Fruit fly (Drosophila melanogaster) whole organism, embryonic: ENCODE measurements around the gene Sgsh.

Source experiments
- CG10543 ChIP-seq: fragments of 200-800 bp; sonication (Bioruptor generic); optimal IDR thresholded peaks from 3 replicates; lab custom pipeline; 2017; ENCODE audit warnings: missing biosample characterization, mild to moderate bottlenecking, missing genetic modification characterization, moderate library complexity
- CG12391 ChIP-seq: fragments of 200-800 bp; sonication (Bioruptor generic); optimal IDR thresholded peaks from 3 replicates; lab custom pipeline; 2018; ENCODE audit warnings: missing biosample characterization, mild to moderate bottlenecking, missing genetic modification characterization, moderate library complexity
- CG13296 ChIP-seq: fragments of 200-800 bp; sonication (Bioruptor generic); optimal IDR thresholded peaks from 3 replicates; lab custom pipeline; 2018; ENCODE audit warnings: missing biosample characterization, mild to moderate bottlenecking, missing genetic modification characterization
- CG13624 ChIP-seq: fragments of 200-800 bp; sonication (Bioruptor generic); optimal IDR thresholded peaks from 2 replicates; lab custom pipeline; 2016; ENCODE audit warnings: missing biosample characterization, missing genetic modification characterization
- CG14441 ChIP-seq: fragments of 200-800 bp; sonication (Bioruptor generic); IDR thresholded peaks from 2 replicates; pipeline ENCODE4 v1.3.6; 2022; ENCODE audit warnings: missing biosample characterization, missing genetic modification characterization
- CG14667 ChIP-seq: fragments of 200-800 bp; sonication (Bioruptor generic); IDR thresholded peaks from 2 replicates; pipeline ENCODE4 v1.3.6; 2022; ENCODE audit warnings: missing biosample characterization, missing genetic modification characterization
- CG15514 ChIP-seq: fragments of 200-800 bp; sonication (Bioruptor generic); optimal IDR thresholded peaks from 3 replicates; lab custom pipeline; 2017; ENCODE audit warnings: missing biosample characterization, missing genetic modification characterization, mild to moderate bottlenecking, moderate library complexity, missing genetic modification reagents
- CG17361 ChIP-seq: fragments of 200-800 bp; sonication (Bioruptor generic); IDR thresholded peaks from 3 replicates; pipeline ENCODE4 v1.3.6; 2022; ENCODE audit warnings: missing biosample characterization, missing genetic modification characterization
- CG17568 ChIP-seq: fragments of 200-800 bp; sonication (Bioruptor generic); optimal IDR thresholded peaks from 2 replicates; lab custom pipeline; 2018; ENCODE audit warnings: missing biosample characterization, mild to moderate bottlenecking, missing genetic modification characterization, moderate library complexity
- CG18619 ChIP-seq: fragments of 200-800 bp; sonication (Bioruptor generic); optimal IDR thresholded peaks from 3 replicates; lab custom pipeline; 2017; ENCODE audit warnings: missing biosample characterization, mild to moderate bottlenecking, missing genetic modification characterization
- CG2116 ChIP-seq: fragments of 200-800 bp; sonication (Bioruptor generic); optimal IDR thresholded peaks from 3 replicates; lab custom pipeline; 2018; ENCODE audit warnings: missing biosample characterization, mild to moderate bottlenecking, missing genetic modification characterization
- CG3163 ChIP-seq: fragments of 200-800 bp; sonication (Bioruptor generic); optimal IDR thresholded peaks from 3 replicates; lab custom pipeline; 2016; ENCODE audit warnings: missing biosample characterization, missing genetic modification characterization
- CG6813 ChIP-seq: fragments of 200-800 bp; sonication (Bioruptor generic); optimal IDR thresholded peaks from 2 replicates; lab custom pipeline; 2017; ENCODE audit warnings: missing biosample characterization, missing genetic modification characterization, mild to moderate bottlenecking, moderate library complexity, missing genetic modification reagents
- CG7271 ChIP-seq: fragments of 200-800 bp; sonication (Bioruptor generic); optimal IDR thresholded peaks from 2 replicates; lab custom pipeline; 2018; ENCODE audit warnings: missing biosample characterization, mild to moderate bottlenecking, missing genetic modification characterization, moderate library complexity
- CG7556 ChIP-seq: fragments of 200-800 bp; sonication (Bioruptor generic); optimal IDR thresholded peaks from 2 replicates; lab custom pipeline; 2017; ENCODE audit warnings: missing biosample characterization, mild to moderate bottlenecking, missing genetic modification characterization
- CG8089 ChIP-seq: fragments of 200-800 bp; sonication (Bioruptor generic); optimal IDR thresholded peaks from 3 replicates; lab custom pipeline; 2016; ENCODE audit warnings: missing biosample characterization, missing genetic modification characterization
- CG9876 ChIP-seq: fragments of 200-800 bp; sonication (Bioruptor generic); optimal IDR thresholded peaks from 2 replicates; lab custom pipeline; 2016; ENCODE audit warnings: missing biosample characterization, missing genetic modification characterization
- Dbx ChIP-seq: fragments of 200-800 bp; sonication (Bioruptor generic); IDR thresholded peaks from 3 replicates; pipeline ENCODE4 v1.3.6; 2022; ENCODE audit warnings: missing biosample characterization, missing genetic modification characterization
- HHEX ChIP-seq: fragments of 200-800 bp; sonication (Bioruptor generic); optimal IDR thresholded peaks from 3 replicates; lab custom pipeline; 2017; ENCODE audit warnings: missing biosample characterization, mild to moderate bottlenecking, missing genetic modification characterization, missing genetic modification reagents
- HmgZ ChIP-seq: fragments of 200-800 bp; sonication (Bioruptor generic); optimal IDR thresholded peaks from 2 replicates; lab custom pipeline; 2018; ENCODE audit warnings: missing biosample characterization, mild to moderate bottlenecking, missing genetic modification characterization
- Hr3 ChIP-seq: fragments of 200-800 bp; sonication (Bioruptor generic); optimal IDR thresholded peaks from 3 replicates; lab custom pipeline; 2016; ENCODE audit warnings: missing biosample characterization, missing genetic modification characterization
- Max ChIP-seq: fragments of 200-800 bp; sonication (Bioruptor generic); optimal IDR thresholded peaks from 2 replicates; lab custom pipeline; 2016; ENCODE audit warnings: missing biosample characterization, mild to moderate bottlenecking, missing genetic modification characterization
- Med ChIP-seq: fragments of 200-800 bp; sonication (Bioruptor generic); peaks from one replicate; lab custom pipeline; 2016; ENCODE audit warnings: missing biosample characterization, missing genetic modification characterization, mild to moderate bottlenecking, inconsistent platforms, moderate library complexity
- Nf-YC ChIP-seq: fragments of 200-800 bp; optimal IDR thresholded peaks from 3 replicates; lab custom pipeline; 2019; ENCODE audit warnings: missing biosample characterization, mild to moderate bottlenecking, missing genetic modification characterization, moderate library complexity
- Oli ChIP-seq: fragments of 200-800 bp; sonication (Bioruptor generic); optimal IDR thresholded peaks from 2 replicates; lab custom pipeline; 2018; ENCODE audit warnings: missing biosample characterization, mild to moderate bottlenecking, missing genetic modification characterization, moderate library complexity
- Rfx ChIP-seq: fragments of 200-800 bp; sonication (Bioruptor generic); IDR thresholded peaks from 2 replicates; pipeline ENCODE4 v1.3.6; 2022; ENCODE audit warnings: missing biosample characterization, missing genetic modification characterization
- Taf1 ChIP-seq: fragments of 200-800 bp; sonication (Bioruptor generic); IDR thresholded peaks from 2 replicates; pipeline ENCODE4 v1.3.6; 2022; ENCODE audit warnings: missing biosample characterization, missing genetic modification characterization
- abd-A ChIP-seq: fragments of 200-800 bp; sonication (Bioruptor generic); optimal IDR thresholded peaks from 3 replicates; lab custom pipeline; 2019; ENCODE audit warnings: missing biosample characterization, mild to moderate bottlenecking, missing genetic modification characterization, moderate library complexity
- bbx ChIP-seq: fragments of 200-800 bp; sonication (Bioruptor generic); IDR thresholded peaks from 2 replicates; pipeline ENCODE4 v1.3.6; 2022; ENCODE audit warnings: missing biosample characterization, missing genetic modification characterization; ENCODE audit not compliant: partially characterized antibody
- eyg ChIP-seq: fragments of 200-800 bp; sonication (Bioruptor generic); optimal IDR thresholded peaks from 3 replicates; lab custom pipeline; 2016; ENCODE audit warnings: missing biosample characterization, missing genetic modification characterization
- gem ChIP-seq: fragments of 200-800 bp; sonication (Bioruptor generic); optimal IDR thresholded peaks from 2 replicates; lab custom pipeline; 2019; ENCODE audit warnings: missing biosample characterization, mild to moderate bottlenecking, missing genetic modification characterization, moderate library complexity
- grn ChIP-seq: fragments of 200-800 bp; sonication (Bioruptor generic); optimal IDR thresholded peaks from 3 replicates; lab custom pipeline; 2017; ENCODE audit warnings: missing biosample characterization, missing genetic modification characterization
- gsb-n ChIP-seq: fragments of 200-800 bp; sonication (Bioruptor generic); optimal IDR thresholded peaks from 3 replicates; lab custom pipeline; 2018; ENCODE audit warnings: missing biosample characterization, mild to moderate bottlenecking, missing genetic modification characterization
- h ChIP-seq: fragments of >200 bp; optimal IDR thresholded peaks from 2 replicates; lab custom pipeline; 2017
- lbe ChIP-seq: fragments of 200-800 bp; sonication (Bioruptor generic); optimal IDR thresholded peaks from 2 replicates; lab custom pipeline; 2016; ENCODE audit warnings: missing biosample characterization, mild to moderate bottlenecking, missing genetic modification characterization
- nerfin-2 ChIP-seq: fragments of 200-800 bp; sonication (Bioruptor generic); IDR thresholded peaks from 2 replicates; pipeline ENCODE4 v1.3.6; 2022; ENCODE audit warnings: missing biosample characterization, missing genetic modification characterization; ENCODE audit not compliant: partially characterized antibody
- nom ChIP-seq: fragments of 200-800 bp; sonication (Bioruptor generic); optimal IDR thresholded peaks from 2 replicates; lab custom pipeline; 2017; ENCODE audit warnings: missing biosample characterization, missing genetic modification characterization, mild to moderate bottlenecking, moderate library complexity, missing genetic modification reagents
- otp ChIP-seq: fragments of 200-800 bp; sonication (Bioruptor generic); IDR thresholded peaks from 3 replicates; pipeline ENCODE4, ENCODE4 v1.3.6; 2022; ENCODE audit warnings: missing biosample characterization, missing genetic modification characterization
- peb ChIP-seq: fragments of 200-800 bp; sonication (Bioruptor generic); IDR thresholded peaks from 2 replicates; pipeline ENCODE4 v1.3.6; 2022; ENCODE audit warnings: missing biosample characterization, missing genetic modification characterization
- phol ChIP-seq: fragments of 200-800 bp; sonication (Bioruptor generic); optimal IDR thresholded peaks from 3 replicates; lab custom pipeline; 2018; ENCODE audit warnings: missing biosample characterization, mild to moderate bottlenecking, missing genetic modification characterization, moderate library complexity
- row ChIP-seq: fragments of 200-800 bp; sonication (Bioruptor generic); IDR thresholded peaks from 3 replicates; pipeline ENCODE4 v1.3.6; 2022; ENCODE audit warnings: missing biosample characterization, missing genetic modification characterization
- so ChIP-seq: fragments of 200-800 bp; sonication (Bioruptor generic); IDR thresholded peaks from 3 replicates; pipeline ENCODE4 v1.3.6; 2022; ENCODE audit warnings: missing biosample characterization, missing genetic modification characterization
- toy ChIP-seq: fragments of 200-800 bp; sonication (Bioruptor generic); IDR thresholded peaks from 2 replicates; pipeline ENCODE4 v1.3.6; 2022; ENCODE audit warnings: missing biosample characterization, missing genetic modification characterization
- vvl ChIP-seq: fragments of 200-800 bp; sonication (Bioruptor generic); IDR thresholded peaks from 2 replicates; pipeline ENCODE4 v1.3.6; 2022; ENCODE audit warnings: missing biosample characterization, missing genetic modification characterization
- wdn ChIP-seq: fragments of 200-800 bp; sonication (Bioruptor generic); IDR thresholded peaks from 2 replicates; pipeline ENCODE4 v1.3.6; 2022; ENCODE audit warnings: missing biosample characterization, missing genetic modification characterization
- z ChIP-seq: fragments of 200-800 bp; sonication (Bioruptor generic); IDR thresholded peaks from 3 replicates; pipeline ENCODE4 v1.3.6; 2022; ENCODE audit warnings: missing biosample characterization, missing genetic modification characterization
- zen2 ChIP-seq: fragments of 200-800 bp; sonication (Bioruptor generic); IDR thresholded peaks from 3 replicates; pipeline ENCODE4 v1.3.6; 2022; ENCODE audit warnings: missing biosample characterization, missing genetic modification characterization; ENCODE audit not compliant: partially characterized antibody
- zfh2 ChIP-seq: fragments of 200-800 bp; sonication (Bioruptor generic); optimal IDR thresholded peaks from 2 replicates; lab custom pipeline; 2016; ENCODE audit warnings: missing biosample characterization, missing genetic modification characterization

Gene Sgsh

DNA sequence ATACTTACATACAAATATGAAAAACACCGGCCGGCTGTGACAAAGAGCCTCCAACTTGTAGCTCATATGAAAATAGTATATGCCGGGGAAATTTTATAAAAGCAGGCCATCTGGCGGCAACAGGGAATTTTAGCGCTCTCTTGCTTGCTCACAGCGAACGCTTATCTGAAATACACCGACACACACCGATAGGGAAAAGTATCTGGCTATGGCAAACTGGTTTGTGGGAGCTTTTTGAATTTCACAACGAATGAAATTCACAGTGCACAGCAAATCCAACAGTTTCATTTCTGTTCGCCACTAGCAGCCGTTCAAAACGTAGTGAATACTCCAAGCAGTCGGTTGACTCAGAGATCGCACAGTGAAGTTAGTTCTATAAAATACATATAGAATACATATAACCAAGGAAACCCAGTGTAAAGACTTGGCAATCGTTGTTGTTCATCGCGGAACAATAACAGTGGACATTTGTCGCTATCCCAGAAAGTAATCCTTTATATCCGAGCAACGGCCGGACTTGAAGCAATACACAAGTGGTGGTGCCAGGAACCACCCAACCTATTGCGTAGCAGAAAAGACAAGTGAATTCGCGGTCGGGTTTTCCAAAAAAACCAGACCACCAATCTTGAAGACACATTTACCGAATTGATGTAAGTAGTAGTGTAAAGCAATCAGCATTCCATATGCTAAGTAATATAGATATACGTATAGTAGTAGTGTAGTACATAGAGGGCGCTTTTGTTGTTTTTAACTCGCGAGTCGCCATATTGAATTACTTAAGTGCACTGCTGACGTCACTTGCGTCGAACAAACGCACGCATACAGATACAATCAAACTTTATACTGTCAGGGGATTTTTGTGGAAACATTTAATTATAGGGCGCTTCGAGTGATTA is 5.5 kb upstream of the Sgsh start (continued):
- TF ChIP-seq wdn (GFP tag; lab: Robert Waterston, UW): peak; percentile 37; the same call in 1 of the 2 replicates
- TF ChIP-seq Dbx (GFP tag; lab: Robert Waterston, UW): 0 out of 3 replicates have a peak, but pooled peaks have one; percentile 32
- no peak for TF ChIP-seq CG7271
- TF ChIP-seq CG3163 (GFP tag; lab: Kevin White, UChicago): peak; percentile 45
- peak; percentile 51; the same call in 1 of the 2 replicates for TF ChIP-seq vvl (GFP tag; lab: Robert Waterston, UW)
- peak; percentile 51 for TF ChIP-seq nom (GFP tag; lab: Kevin White, UChicago)
- TF ChIP-seq CG17361 (GFP tag; lab: Robert Waterston, UW): 0 out of 3 replicates have a peak, but pooled peaks have one; percentile 21
- TF ChIP-seq Hr3 (GFP tag; lab: Kevin White, UChicago): no peak
- TF ChIP-seq CG7556 (GFP tag; lab: Kevin White, UChicago): no peak
- peak; percentile 35; the same call in 2 of the 3 replicates for TF ChIP-seq so
- TF ChIP-seq Nf-YC (tag; lab: Kevin White, UChicago): peak; percentile 26
- TF ChIP-seq HmgZ: peak; percentile 53
- TF ChIP-seq CG13624 (GFP tag; lab: Kevin White, UChicago): peak; percentile 43
- TF ChIP-seq bbx (GFP tag; lab: Robert Waterston, UW): peak; percentile 60; the same call in 1 of the 2 replicates
- TF ChIP-seq CG14667: no peak
- no peak for TF ChIP-seq CG8089 (GFP tag; lab: Kevin White, UChicago)
- no peak for TF ChIP-seq CG6813 (GFP tag; lab: Kevin White, UChicago)
- no peak for TF ChIP-seq eyg (GFP tag; lab: Kevin White, UChicago)
- TF ChIP-seq CG9876 (GFP tag; lab: Kevin White, UChicago): no peak
- no peak for TF ChIP-seq CG18619 (GFP tag; lab: Kevin White, UChicago)
- no peak for TF ChIP-seq nerfin-2 (GFP tag; lab: Robert Waterston, UW)
- TF ChIP-seq toy (GFP tag; lab: Robert Waterston, UW): no peak
- peak; percentile 94 for TF ChIP-seq phol (tag; lab: Kevin White, UChicago)
- TF ChIP-seq CG15514: peak; percentile 34
- peak; percentile 32 for TF ChIP-seq lbe (GFP tag; lab: Kevin White, UChicago)
- peak; percentile 70 for TF ChIP-seq CG10543 (GFP tag; lab: Kevin White, UChicago)
- peak; percentile 41; the same call in 1 of the 3 replicates for TF ChIP-seq zen2 (GFP tag; lab: Robert Waterston, UW)
- no peak for TF ChIP-seq gem (tag; lab: Kevin White, UChicago)
- peak; percentile 34 for TF ChIP-seq CG13296
- no peak for TF ChIP-seq grn (GFP tag; lab: Kevin White, UChicago)
- peak; percentile 14 for TF ChIP-seq HHEX (GFP tag; lab: Kevin White, UChicago)
- peak; percentile 8 for TF ChIP-seq CG2116 (GFP tag; lab: Kevin White, UChicago)
- TF ChIP-seq h (lab: Kevin White, UChicago): no peak
- TF ChIP-seq peb (GFP tag; lab: Robert Waterston, UW): no peak
- 0 out of 3 replicates have a peak, but pooled peaks have one; percentile 7 for TF ChIP-seq otp (GFP tag; lab: Robert Waterston, UW)
- no peak for TF ChIP-seq Max (GFP tag; lab: Kevin White, UChicago)
- TF ChIP-seq Oli (tag; lab: Kevin White, UChicago): no peak
- TF ChIP-seq zfh2: no peak
- TF ChIP-seq CG17568: peak; percentile 29
- no peak for TF ChIP-seq Taf1 (GFP tag; lab: Robert Waterston, UW)
- TF ChIP-seq Rfx (GFP tag; lab: Robert Waterston, UW): peak; percentile 19; the same call in 1 of the 2 replicates
- no peak for TF ChIP-seq gsb-n
- TF ChIP-seq row (GFP tag; lab: Robert Waterston, UW): peak; percentile 11; the same call in 1 of the 3 replicates
- no peak for TF ChIP-seq CG12391 (tag; lab: Kevin White, UChicago)
- peak; percentile 46 for TF ChIP-seq abd-A (tag; lab: Kevin White, UChicago)
- 0 out of 3 replicates have a peak, but pooled peaks have one; percentile 28 for TF ChIP-seq z (GFP tag; lab: Robert Waterston, UW)
- peak; percentile 90 for TF ChIP-seq Med (GFP tag; lab: Kevin White, UChicago)
- peak; percentile 27; the same call in 1 of the 2 replicates for TF ChIP-seq CG14441 (GFP tag; lab: Robert Waterston, UW)
